Fruit fly (Drosophila melanogaster): ENCODE measurements around the gene Nup37.
A peak's percentile ranks its signal among the peaks of the same experiment; 100 is the strongest.

dm6 chr3R:25281165-25281564, 33.7 kb downstream of the Nup37 start, which contains the start of gene CG11892:
- no peak for TF ChIP-seq Abd-B (GFP tag; optimal IDR thresholded peaks at IDR 0.05)
- TF ChIP-seq Mio (GFP tag; optimal IDR thresholded peaks at IDR 0.05) = no peak
- no peak for TF ChIP-seq usp (GFP tag; optimal IDR thresholded peaks at IDR 0.05)
- TF ChIP-seq ey (GFP tag; optimal IDR thresholded peaks at IDR 0.05) = no peak
- no peak for TF ChIP-seq foxo (GFP tag; optimal IDR thresholded peaks at IDR 0.05)
- TF ChIP-seq Vsx2 (GFP tag; optimal IDR thresholded peaks at IDR 0.05; ENCODE audit: partially characterized antibody) = no peak
- no peak for TF ChIP-seq lola (GFP tag; optimal IDR thresholded peaks at IDR 0.05)
- TF ChIP-seq HLH106 (tag; optimal IDR thresholded peaks at IDR 0.05) = no peak
- TF ChIP-seq Myc (optimal IDR thresholded peaks at IDR 0.05) = no peak
- TF ChIP-seq h (GFP tag; optimal IDR thresholded peaks at IDR 0.05) = no peak
- TF ChIP-seq dsf (GFP tag; optimal IDR thresholded peaks at IDR 0.05; ENCODE audit: borderline replicate concordance) = no peak
- peak; percentile 36 for TF ChIP-seq rgr (GFP tag; optimal IDR thresholded peaks at IDR 0.05)
